Worm (Caenorhabditis elegans): ENCODE results near the gene calf-1.

- TF ChIP-seq hmg-4 (GFP tag; optimal IDR thresholded peaks at IDR 0.05): no peak
- no peak for TF ChIP-seq hmbx-1 (tag; optimal IDR thresholded peaks at IDR 0.05)
- no peak for TF ChIP-seq tbx-11 (GFP tag; IDR thresholded peaks at IDR 0.05)
- no peak for TF ChIP-seq flt-1 (GFP tag; IDR thresholded peaks at IDR 0.05)
Observed at ce11 chrV:20453811-20454210, 25.1 kb downstream of the calf-1 start, which contains the start of gene srd-70.

All from whole organism, early embryonic.